Fruit fly (Drosophila melanogaster) whole organism, wandering third instar larva: Measurements from ENCODE around the gene CG31415.
A peak's percentile ranks its signal among the peaks of the same experiment; 100 is the strongest.

ENCODE experiments used
- CG9705 ChIP-seq: fragments of 200-800 bp; sonication (Bioruptor generic); optimal IDR thresholded peaks from 2 replicates; lab custom pipeline; 2018; ENCODE audit warnings: missing biosample characterization, mild to moderate bottlenecking, missing genetic modification characterization
- CrebA ChIP-seq: fragments of 200-800 bp; sonication (Bioruptor generic); optimal IDR thresholded peaks from 2 replicates; lab custom pipeline; 2016; ENCODE audit warnings: missing biosample characterization, mild to moderate bottlenecking, missing genetic modification characterization, borderline replicate concordance
- Dif ChIP-seq: fragments of 200-275, 200-300 bp; sonication (Bioruptor generic); optimal IDR thresholded peaks from 2 replicates; lab custom pipeline; 2018; ENCODE audit warnings: missing biosample characterization, missing genetic modification characterization; ENCODE audit not compliant: partially characterized antibody
- GATAd ChIP-seq: sonication (Bioruptor generic); optimal IDR thresholded peaks from 2 replicates; lab custom pipeline; 2016; ENCODE audit warnings: missing biosample characterization, missing genetic modification characterization
- Hnf4 ChIP-seq: fragments of 200-800 bp; sonication (Bioruptor generic); optimal IDR thresholded peaks from 2 replicates; lab custom pipeline; 2016; ENCODE audit warnings: missing biosample characterization, mild to moderate bottlenecking, missing genetic modification characterization
- Hr83 ChIP-seq: fragments of 200-300 bp; sonication (Bioruptor generic); optimal IDR thresholded peaks from 2 replicates; lab custom pipeline; 2016; ENCODE audit warnings: missing biosample characterization, mild to moderate bottlenecking, missing genetic modification characterization, moderate library complexity; ENCODE audit not compliant: poor library complexity, severe bottlenecking
- Jra ChIP-seq: sonication (Bioruptor generic); optimal IDR thresholded peaks from 2 replicates; lab custom pipeline; 2016; ENCODE audit warnings: missing biosample characterization, missing genetic modification characterization
- Mio ChIP-seq: sonication (Bioruptor generic); optimal IDR thresholded peaks from 2 replicates; lab custom pipeline; 2016; ENCODE audit warnings: missing biosample characterization, missing genetic modification characterization
- Myc ChIP-seq: fragments of >200 bp; optimal IDR thresholded peaks from 2 replicates; lab custom pipeline; 2017
- N ChIP-seq: fragments of >200 bp; optimal IDR thresholded peaks from 2 replicates; lab custom pipeline; 2018; ENCODE audit warnings: missing biosample characterization, missing external identifiers, missing genetic modification characterization
- OdsH ChIP-seq: fragments of 200-800 bp; sonication (Bioruptor generic); optimal IDR thresholded peaks from 2 replicates; lab custom pipeline; 2016; ENCODE audit warnings: missing biosample characterization, mild to moderate bottlenecking, missing genetic modification characterization
- Rel ChIP-seq, 2 experiments: fragments of 200-800 bp; sonication (Bioruptor generic) in 1 of 2; optimal IDR thresholded peaks; 2 replicates in 1 of 2; 3 replicates in 1 of 2; lab custom pipeline; 2016 to 2019; ENCODE audit warnings: mild to moderate bottlenecking in 2 of 2, missing biosample characterization in 2 of 2, missing genetic modification characterization in 2 of 2, moderate library complexity in 1 of 2
- Vsx2 ChIP-seq: fragments of 200-300, 225-300 bp; sonication (Bioruptor generic); optimal IDR thresholded peaks from 2 replicates; lab custom pipeline; 2018; ENCODE audit warnings: missing biosample characterization, missing genetic modification characterization; ENCODE audit not compliant: partially characterized antibody
- brk ChIP-seq: fragments of 200-800 bp; sonication (Bioruptor generic); optimal IDR thresholded peaks from 2 replicates; lab custom pipeline; 2016; ENCODE audit warnings: missing biosample characterization, mild to moderate bottlenecking, missing genetic modification characterization
- dl ChIP-seq, 2 experiments: fragments of 175-275, 200-275 bp in 1 of 2; fragments of 200-275 bp in 1 of 2; sonication (Bioruptor generic); optimal IDR thresholded peaks; lab custom pipeline; 2018; ENCODE audit warnings: mild to moderate bottlenecking in 2 of 2, missing biosample characterization in 2 of 2, missing genetic modification characterization in 2 of 2, moderate library complexity in 2 of 2; ENCODE audit not compliant: partially characterized antibody in 2 of 2, insufficient read depth in 1 of 2
- dmrt93B ChIP-seq: fragments of 200-800 bp; sonication (Bioruptor generic); optimal IDR thresholded peaks from 2 replicates; lab custom pipeline; 2018; ENCODE audit warnings: missing biosample characterization, mild to moderate bottlenecking, missing genetic modification characterization
- dsf ChIP-seq: sonication (Bioruptor generic); optimal IDR thresholded peaks from 2 replicates; lab custom pipeline; 2016; ENCODE audit warnings: missing biosample characterization, missing genetic modification characterization, borderline replicate concordance
- foxo ChIP-seq, 2 experiments: fragments of 200-800 bp; sonication (Bioruptor generic); optimal IDR thresholded peaks; 2 replicates in 1 of 2; 3 replicates in 1 of 2; lab custom pipeline; 2016 to 2017; ENCODE audit warnings: missing biosample characterization in 2 of 2, missing genetic modification characterization in 2 of 2
- fru ChIP-seq: fragments of 200-800 bp; sonication (Bioruptor generic); optimal IDR thresholded peaks from 3 replicates; lab custom pipeline; 2016; ENCODE audit warnings: missing biosample characterization, mild to moderate bottlenecking, missing genetic modification characterization
- h ChIP-seq: fragments of 200-800 bp; sonication (Bioruptor generic); optimal IDR thresholded peaks from 3 replicates; lab custom pipeline; 2016; ENCODE audit warnings: missing biosample characterization, mild to moderate bottlenecking, missing genetic modification characterization
- jim ChIP-seq: fragments of 175-275, 200-325 bp; sonication (Bioruptor generic); optimal IDR thresholded peaks from 2 replicates; lab custom pipeline; 2016; ENCODE audit warnings: missing biosample characterization, mild to moderate bottlenecking, missing genetic modification characterization
- lola ChIP-seq: fragments of >200 bp; optimal IDR thresholded peaks from 2 replicates; lab custom pipeline; 2017; ENCODE audit warnings: missing biosample characterization, missing genetic modification characterization
- sv ChIP-seq: fragments of 200-800 bp; sonication (Bioruptor generic); optimal IDR thresholded peaks from 3 replicates; lab custom pipeline; 2016; ENCODE audit warnings: missing biosample characterization, missing genetic modification characterization
- tai ChIP-seq: sonication (Bioruptor generic); optimal IDR thresholded peaks from 2 replicates; lab custom pipeline; 2016; ENCODE audit warnings: missing biosample characterization, missing genetic modification characterization
- usp ChIP-seq: fragments of >200 bp; optimal IDR thresholded peaks from 2 replicates; lab custom pipeline; 2017; ENCODE audit warnings: missing biosample characterization, missing genetic modification characterization
- woc ChIP-seq: sonication (Bioruptor generic); optimal IDR thresholded peaks from 2 replicates; lab custom pipeline; 2016; ENCODE audit warnings: missing biosample characterization, mild to moderate bottlenecking, missing genetic modification characterization

CG31415 gene

dm6 chr3R:9710228-9710627 is 33.1 kb upstream of the CG31415 start:
- no peak for TF ChIP-seq Hr83 (GFP tag; lab: Kevin White, UChicago)
- TF ChIP-seq dl (GFP tag; optimal IDR thresholded peaks at IDR 0.05; lab: Kevin White, UChicago; ENCODE audit: insufficient read depth in 1 of 2, partially characterized antibody in 2 of 2) = no peak
- TF ChIP-seq Hnf4 (GFP tag; lab: Kevin White, UChicago) = no peak
- TF ChIP-seq jim (GFP tag; lab: Kevin White, UChicago) = no peak
- TF ChIP-seq CrebA (GFP tag; lab: Kevin White, UChicago) = no peak
- TF ChIP-seq woc = no peak
- TF ChIP-seq Myc (lab: Kevin White, UChicago) = no peak
- no peak for TF ChIP-seq CG9705
- no peak for TF ChIP-seq lola (GFP tag; lab: Kevin White, UChicago)
- TF ChIP-seq Mio (GFP tag; lab: Kevin White, UChicago) = no peak
- no peak for TF ChIP-seq GATAd (GFP tag; lab: Kevin White, UChicago)
- no peak for TF ChIP-seq tai (GFP tag; lab: Kevin White, UChicago)
- no peak for TF ChIP-seq Jra
- no peak for TF ChIP-seq foxo (GFP tag; optimal IDR thresholded peaks at IDR 0.05; lab: Kevin White, UChicago)
- no peak for TF ChIP-seq Dif (GFP tag; lab: Kevin White, UChicago)
- TF ChIP-seq brk (GFP tag; lab: Kevin White, UChicago) = no peak
- no peak for TF ChIP-seq usp (GFP tag; lab: Kevin White, UChicago)

DNA sequence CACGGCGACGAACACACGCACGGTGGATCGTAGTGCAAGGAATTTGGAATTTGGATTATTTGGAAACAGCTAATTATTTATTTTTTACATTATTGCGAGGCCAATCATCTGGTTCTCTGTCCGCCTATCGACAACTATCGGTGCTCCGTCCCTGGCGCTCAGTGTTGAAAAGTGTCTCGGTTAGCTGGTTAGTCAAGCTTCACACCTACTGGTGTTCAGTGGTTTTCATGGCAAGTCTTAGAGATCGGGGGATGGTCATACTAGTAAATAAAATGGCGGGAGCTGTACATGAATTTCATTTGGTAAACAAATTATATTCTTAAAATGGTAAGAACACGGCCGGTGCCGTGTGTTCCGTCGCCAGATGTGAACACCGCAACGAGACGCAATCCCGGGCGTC is 32.4 kb upstream of the CG31415 start, which contains the start of the genes trbd and dmt:
Gene trbd, minus strand, starts transcription at position 152 of the 400 bp plus-strand sequence.
Gene dmt, plus strand, starts transcription at position 257 of the 400 bp plus-strand sequence.
- TF ChIP-seq jim (GFP tag; lab: Kevin White, UChicago) (no peak), Mio (GFP tag; lab: Kevin White, UChicago) (no peak), foxo (GFP tag; optimal IDR thresholded peaks at IDR 0.05; lab: Kevin White, UChicago) (no peak), woc (no peak), dsf (GFP tag; lab: Kevin White, UChicago) (no peak), OdsH (GFP tag; lab: Kevin White, UChicago) (peak; percentile 50), Vsx2 (GFP tag; lab: Kevin White, UChicago) (peak; percentile 100), CG9705 (peak; percentile 33), fru (no peak), Rel (GFP tag; optimal IDR thresholded peaks at IDR 0.05; lab: Kevin White, UChicago) (no peak), Rel (tag; optimal IDR thresholded peaks at IDR 0.05; lab: Kevin White, UChicago) (peak; percentile 93), sv (GFP tag; lab: Kevin White, UChicago) (peak; percentile 37), Hr83 (GFP tag; lab: Kevin White, UChicago) (peak; percentile 71), brk (GFP tag; lab: Kevin White, UChicago) (no peak), Myc (lab: Kevin White, UChicago) (no peak)

- TF ChIP-seq h (GFP tag; lab: Kevin White, UChicago) (no peak), Hr83 (GFP tag; lab: Kevin White, UChicago) (no peak), Vsx2 (GFP tag; lab: Kevin White, UChicago) (no peak), N (GFP tag; lab: Kevin White, UChicago) (peak; percentile 78), Hnf4 (GFP tag; lab: Kevin White, UChicago) (no peak)
Observed at dm6 chr3R:9725121-9725956, 18.0 kb upstream of the CG31415 start, which contains the start of gene hyd. Gene hyd, minus strand, starts transcription at chr3R:9725615.

- TF ChIP-seq Vsx2 (GFP tag; lab: Kevin White, UChicago) (peak; percentile 94), Dif (GFP tag; lab: Kevin White, UChicago) (peak; percentile 59), dmrt93B (no peak)
Observed at dm6 chr3R:9730784-9731183, 12.5 kb upstream of the CG31415 start, which contains the start of gene FoxP. Gene FoxP, minus strand, starts transcription at chr3R:9730872.

DNA sequence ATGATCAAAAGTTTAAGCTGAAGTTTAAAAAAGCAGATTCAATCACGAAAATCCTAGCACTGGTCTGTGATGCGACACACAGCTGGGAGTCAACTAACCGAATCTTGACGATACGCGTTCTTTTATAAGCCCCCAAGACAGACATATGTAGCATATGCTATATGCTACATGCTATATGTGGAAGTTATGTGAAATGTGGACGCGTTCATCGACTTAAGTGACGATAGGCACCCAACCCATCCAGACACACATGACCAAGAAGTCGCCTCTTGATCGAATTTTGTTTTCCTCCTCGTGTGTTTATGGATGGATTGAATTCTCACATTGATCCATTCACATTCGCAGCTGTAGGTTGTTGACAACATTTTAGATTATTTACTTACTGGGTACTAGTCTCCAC is 10.2 kb upstream of the CG31415 start, which contains the start of gene alphaTub85E:
Gene alphaTub85E, minus strand, starts transcription at position 101 of the 400 bp plus-strand sequence.
- TF ChIP-seq dl (GFP tag; optimal IDR thresholded peaks at IDR 0.05; lab: Kevin White, UChicago; ENCODE audit: insufficient read depth in 1 of 2, partially characterized antibody in 2 of 2) = no peak
- no peak for TF ChIP-seq Vsx2 (GFP tag; lab: Kevin White, UChicago)
